Fruit fly (Drosophila melanogaster) whole organism, embryonic: Measurements from ENCODE around the gene kek6.

Experiments
- Antp ChIP-seq: fragments of 200-800 bp; sonication (Bioruptor generic); optimal IDR thresholded peaks from 3 replicates; lab custom pipeline; 2016; ENCODE audit warnings: missing biosample characterization, missing genetic modification characterization
- BEAF-32 ChIP-seq: fragments of 200-800 bp; sonication (Bioruptor generic); optimal IDR thresholded peaks from 3 replicates; lab custom pipeline; 2017; ENCODE audit warnings: missing biosample characterization, missing genetic modification characterization, mild to moderate bottlenecking, moderate library complexity, missing genetic modification reagents
- Blimp-1 ChIP-seq: fragments of 200-800 bp; sonication (Bioruptor generic); optimal IDR thresholded peaks from 3 replicates; lab custom pipeline; 2018; ENCODE audit warnings: missing biosample characterization, missing genetic modification characterization, mild to moderate bottlenecking, moderate library complexity, missing genetic modification reagents
- BtbVII ChIP-seq: fragments of 200-800 bp; sonication (Bioruptor generic); optimal IDR thresholded peaks from 3 replicates; lab custom pipeline; 2017; ENCODE audit warnings: missing biosample characterization, mild to moderate bottlenecking, missing genetic modification characterization
- CG11504 ChIP-seq: fragments of 200-800 bp; sonication (Bioruptor generic); optimal IDR thresholded peaks from 3 replicates; lab custom pipeline; 2019; ENCODE audit warnings: missing biosample characterization, mild to moderate bottlenecking, missing genetic modification characterization, moderate library complexity
- CG12104 ChIP-seq: fragments of 200-800 bp; sonication (Bioruptor generic); optimal IDR thresholded peaks from 3 replicates; lab custom pipeline; 2016; ENCODE audit warnings: missing biosample characterization, missing genetic modification characterization
- CG13624 ChIP-seq: fragments of 200-800 bp; sonication (Bioruptor generic); optimal IDR thresholded peaks from 2 replicates; lab custom pipeline; 2016; ENCODE audit warnings: missing biosample characterization, missing genetic modification characterization
- CG14014 ChIP-seq: fragments of 200-800 bp; sonication (Bioruptor generic); IDR thresholded peaks from 2 replicates; pipeline ENCODE4 v1.3.6; 2022; ENCODE audit warnings: missing biosample characterization, missing genetic modification characterization
- CG15514 ChIP-seq: fragments of 200-800 bp; sonication (Bioruptor generic); optimal IDR thresholded peaks from 3 replicates; lab custom pipeline; 2017; ENCODE audit warnings: missing biosample characterization, missing genetic modification characterization, mild to moderate bottlenecking, moderate library complexity, missing genetic modification reagents
- CG1603 ChIP-seq: fragments of 200-800 bp; sonication (Bioruptor generic); optimal IDR thresholded peaks from 2 replicates; lab custom pipeline; 2019; ENCODE audit warnings: missing biosample characterization, mild to moderate bottlenecking, missing genetic modification characterization, moderate library complexity
- CG17568 ChIP-seq: fragments of 200-800 bp; sonication (Bioruptor generic); optimal IDR thresholded peaks from 2 replicates; lab custom pipeline; 2018; ENCODE audit warnings: missing biosample characterization, mild to moderate bottlenecking, missing genetic modification characterization, moderate library complexity
- CG17829 ChIP-seq: fragments of 200-800 bp; optimal IDR thresholded peaks from 2 replicates; lab custom pipeline; 2019; ENCODE audit warnings: missing biosample characterization, mild to moderate bottlenecking, missing genetic modification characterization, moderate library complexity
- CG18262 ChIP-seq: fragments of 200-800 bp; optimal IDR thresholded peaks from 3 replicates; lab custom pipeline; 2019; ENCODE audit warnings: missing biosample characterization, mild to moderate bottlenecking, missing genetic modification characterization, moderate library complexity
- CG2116 ChIP-seq: fragments of 200-800 bp; sonication (Bioruptor generic); optimal IDR thresholded peaks from 3 replicates; lab custom pipeline; 2018; ENCODE audit warnings: missing biosample characterization, mild to moderate bottlenecking, missing genetic modification characterization
- CG2889 ChIP-seq: fragments of 200-800 bp; sonication (Bioruptor generic); IDR thresholded peaks from 3 replicates; pipeline ENCODE4 v1.3.6; 2022; ENCODE audit warnings: missing biosample characterization, missing genetic modification characterization
- CG30020 ChIP-seq: fragments of 200-800 bp; optimal IDR thresholded peaks from 2 replicates; lab custom pipeline; 2019; ENCODE audit warnings: missing biosample characterization, mild to moderate bottlenecking, missing genetic modification characterization, moderate library complexity
- CG4282 ChIP-seq: fragments of 200-800 bp; sonication (Bioruptor generic); optimal IDR thresholded peaks from 2 replicates; lab custom pipeline; 2016; ENCODE audit warnings: missing biosample characterization, missing genetic modification characterization
- CG7928 ChIP-seq: fragments of 200-800 bp; sonication (Bioruptor generic); optimal IDR thresholded peaks from 2 replicates; lab custom pipeline; 2017; ENCODE audit warnings: missing biosample characterization, mild to moderate bottlenecking, missing genetic modification characterization
- CG8924 ChIP-seq: fragments of 200-800 bp; optimal IDR thresholded peaks from 3 replicates; lab custom pipeline; 2019; ENCODE audit warnings: missing biosample characterization, mild to moderate bottlenecking, missing genetic modification characterization, moderate library complexity
- CG9727 ChIP-seq: fragments of 200-800 bp; sonication (Bioruptor generic); optimal IDR thresholded peaks from 3 replicates; lab custom pipeline; 2017; ENCODE audit warnings: missing biosample characterization, mild to moderate bottlenecking, missing genetic modification characterization
- CG9797 ChIP-seq: fragments of 200-800 bp; sonication (Bioruptor generic); optimal IDR thresholded peaks from 3 replicates; lab custom pipeline; 2018; ENCODE audit warnings: missing biosample characterization, mild to moderate bottlenecking, missing genetic modification characterization
- CTCF ChIP-seq: fragments of 200-800 bp; sonication (Bioruptor generic); optimal IDR thresholded peaks from 2 replicates; lab custom pipeline; 2017; ENCODE audit warnings: missing biosample characterization, mild to moderate bottlenecking, missing genetic modification characterization, moderate library complexity
- E2f2 ChIP-seq: fragments of 200-800 bp; sonication (Bioruptor generic); IDR thresholded peaks from 2 replicates; pipeline ENCODE4 v1.3.6; 2022; ENCODE audit warnings: missing biosample characterization, missing genetic modification characterization
- Elba2 ChIP-seq: fragments of 200-800 bp; sonication (Bioruptor generic); optimal IDR thresholded peaks from 3 replicates; lab custom pipeline; 2016; ENCODE audit warnings: missing biosample characterization, missing genetic modification characterization
- HmgZ ChIP-seq: fragments of 200-800 bp; sonication (Bioruptor generic); optimal IDR thresholded peaks from 2 replicates; lab custom pipeline; 2018; ENCODE audit warnings: missing biosample characterization, mild to moderate bottlenecking, missing genetic modification characterization
- Lhr ChIP-seq: fragments of 200-800 bp; sonication (Bioruptor generic); optimal IDR thresholded peaks from 3 replicates; lab custom pipeline; 2017; ENCODE audit warnings: mild to moderate bottlenecking, missing biosample characterization, missing genetic modification reagents, missing genetic modification characterization
- Sox102F ChIP-seq: fragments of 200-800 bp; sonication (Bioruptor generic); optimal IDR thresholded peaks from 2 replicates; lab custom pipeline; 2018; ENCODE audit warnings: missing biosample characterization, mild to moderate bottlenecking, missing genetic modification characterization, moderate library complexity
- Stat92E ChIP-seq, 3 experiments: fragments of >200 bp in 2 of 3; fragments of 200-800 bp in 1 of 3; sonication (Bioruptor generic) in 1 of 3; optimal IDR thresholded peaks; 2 replicates each; lab custom pipeline; 2017 to 2019; ENCODE audit warnings: missing biosample characterization in 3 of 3, missing genetic modification characterization in 3 of 3, mild to moderate bottlenecking in 1 of 3, moderate library complexity in 1 of 3
- Vsx1 ChIP-seq: fragments of 200-800 bp; sonication (Bioruptor generic); optimal IDR thresholded peaks from 2 replicates; lab custom pipeline; 2017; ENCODE audit warnings: missing biosample characterization, mild to moderate bottlenecking, missing genetic modification characterization, missing genetic modification reagents
- YL-1 ChIP-seq: fragments of 200-800 bp; sonication (Bioruptor generic); optimal IDR thresholded peaks from 3 replicates; lab custom pipeline; 2017; ENCODE audit warnings: missing biosample characterization, mild to moderate bottlenecking, missing genetic modification characterization
- crp ChIP-seq, 2 experiments: fragments of 200-800 bp; sonication (Bioruptor generic); optimal IDR thresholded peaks; 2 replicates in 1 of 2; 3 replicates in 1 of 2; lab custom pipeline; 2017; ENCODE audit warnings: missing biosample characterization in 2 of 2, missing genetic modification characterization in 2 of 2, mild to moderate bottlenecking in 1 of 2, moderate library complexity in 1 of 2
- cwo ChIP-seq: fragments of 200-800 bp; sonication (Bioruptor generic); optimal IDR thresholded peaks from 3 replicates; lab custom pipeline; 2017; ENCODE audit warnings: missing biosample characterization, missing genetic modification characterization, mild to moderate bottlenecking, moderate library complexity, missing genetic modification reagents
- dm ChIP-seq: fragments of 200-800 bp; sonication (Bioruptor generic); optimal IDR thresholded peaks from 3 replicates; lab custom pipeline; 2016; ENCODE audit warnings: missing biosample characterization, missing genetic modification characterization
- en ChIP-seq: fragments of 200-800 bp; sonication (Bioruptor generic); optimal IDR thresholded peaks from 2 replicates; lab custom pipeline; 2016; ENCODE audit warnings: missing biosample characterization, missing genetic modification characterization
- ewg ChIP-seq: fragments of 200-800 bp; sonication (Bioruptor generic); optimal IDR thresholded peaks from 3 replicates; lab custom pipeline; 2017; ENCODE audit warnings: mild to moderate bottlenecking, missing biosample characterization, missing genetic modification reagents, missing genetic modification characterization
- fd102C ChIP-seq: fragments of 200-800 bp; sonication (Bioruptor generic); optimal IDR thresholded peaks from 2 replicates; lab custom pipeline; 2018; ENCODE audit warnings: missing biosample characterization, mild to moderate bottlenecking, missing genetic modification characterization, moderate library complexity
- grn ChIP-seq: fragments of 200-800 bp; sonication (Bioruptor generic); optimal IDR thresholded peaks from 3 replicates; lab custom pipeline; 2017; ENCODE audit warnings: missing biosample characterization, missing genetic modification characterization
- kah ChIP-seq: fragments of 200-800 bp; sonication (Bioruptor generic); optimal IDR thresholded peaks from 2 replicates; lab custom pipeline; 2018; ENCODE audit warnings: missing biosample characterization, mild to moderate bottlenecking, missing genetic modification characterization
- onecut ChIP-seq: fragments of 200-800 bp; sonication (Bioruptor generic); IDR thresholded peaks from 2 replicates; pipeline ENCODE4 v1.3.6; 2022; ENCODE audit warnings: missing biosample characterization, missing genetic modification characterization
- pros ChIP-seq: fragments of 200-800 bp; sonication (Bioruptor generic); optimal IDR thresholded peaks from 3 replicates; lab custom pipeline; 2019; ENCODE audit warnings: missing biosample characterization, mild to moderate bottlenecking, missing genetic modification characterization, moderate library complexity
- pzg ChIP-seq: fragments of 200-800 bp; sonication (Bioruptor generic); optimal IDR thresholded peaks from 3 replicates; lab custom pipeline; 2018; ENCODE audit warnings: missing biosample characterization, mild to moderate bottlenecking, missing genetic modification characterization, moderate library complexity
- scrt ChIP-seq: fragments of 200-800 bp; sonication (Bioruptor generic); optimal IDR thresholded peaks from 2 replicates; lab custom pipeline; 2018; ENCODE audit warnings: missing biosample characterization, mild to moderate bottlenecking, missing genetic modification characterization, moderate library complexity
- sens ChIP-seq: fragments of 200-800 bp; sonication (Bioruptor generic); peaks from one replicate; lab custom pipeline; 2016; ENCODE audit warnings: missing biosample characterization, missing genetic modification characterization
- sna ChIP-seq: fragments of 200-800 bp; sonication (Bioruptor generic); IDR thresholded peaks from 2 replicates; pipeline ENCODE4 v1.3.6; 2022; ENCODE audit warnings: missing biosample characterization, missing genetic modification characterization; ENCODE audit not compliant: partially characterized antibody
- sug ChIP-seq: fragments of 200-800 bp; optimal IDR thresholded peaks from 2 replicates; lab custom pipeline; 2019; ENCODE audit warnings: missing biosample characterization, mild to moderate bottlenecking, missing genetic modification characterization, moderate library complexity
- trem ChIP-seq: fragments of 200-800 bp; optimal IDR thresholded peaks from 3 replicates; lab custom pipeline; 2019; ENCODE audit warnings: missing biosample characterization, mild to moderate bottlenecking, missing genetic modification characterization, moderate library complexity
- vfl ChIP-seq: fragments of 200-800 bp; sonication (Bioruptor generic); optimal IDR thresholded peaks from 2 replicates; lab custom pipeline; 2016; ENCODE audit warnings: missing biosample characterization, missing genetic modification characterization
- yki ChIP-seq: fragments of >200 bp; optimal IDR thresholded peaks from 3 replicates; lab custom pipeline; 2018

The kek6 gene

dm6 chr3R:31610639-31611594 lies 11.0 kb upstream of the kek6 start, which contains the start of gene Med:
Med (plus strand) TSS chr3R:31611046.
- TF ChIP-seq BEAF-32 (GFP tag; lab: Kevin White, UChicago) (peak; percentile 58), CG11504 (peak; percentile 36), CG14014 (no peak), CG15514 (GFP tag; lab: Kevin White, UChicago) (peak; percentile 80), CG4282 (no peak), pros (GFP tag; lab: Kevin White, UChicago) (peak; percentile 50), sens (GFP tag; lab: Kevin White, UChicago) (peak; percentile 85), CTCF (GFP tag; lab: Kevin White, UChicago) (peak; percentile 4), pzg (peak; percentile 89), trem (tag; lab: Kevin White, UChicago) (peak; percentile 72), Lhr (GFP tag; lab: Kevin White, UChicago) (peak; percentile 55), CG8924 (tag; lab: Kevin White, UChicago) (peak; percentile 37), yki (lab: Kevin White, UChicago) (no peak), en (GFP tag; lab: Kevin White, UChicago) (no peak), Blimp-1 (GFP tag; lab: Kevin White, UChicago) (no peak), CG9797 (GFP tag; lab: Kevin White, UChicago) (peak; percentile 96), BtbVII (GFP tag; lab: Kevin White, UChicago) (peak; percentile 13), CG2889 (no peak), kah (GFP tag; lab: Kevin White, UChicago) (peak; percentile 43), CG7928 (GFP tag; lab: Kevin White, UChicago) (no peak), Stat92E (GFP tag; optimal IDR thresholded peaks at IDR 0.05; lab: Kevin White, UChicago) (peak in 1 of 3 experiments; percentile 58), ewg (peak; percentile 65), onecut (GFP tag; lab: Robert Waterston, UW) (peak; percentile 43; the same call in 1 of the 2 replicates), Sox102F (GFP tag; lab: Kevin White, UChicago) (no peak), CG12104 (GFP tag; lab: Kevin White, UChicago) (no peak), grn (GFP tag; lab: Kevin White, UChicago) (peak; percentile 55), CG17829 (tag; lab: Kevin White, UChicago) (peak; percentile 31), sug (tag; lab: Kevin White, UChicago) (peak; percentile 21), CG30020 (tag; lab: Kevin White, UChicago) (peak; percentile 40), CG13624 (GFP tag; lab: Kevin White, UChicago) (peak; percentile 25), Antp (GFP tag; lab: Kevin White, UChicago) (no peak), HmgZ (tag; lab: Kevin White, UChicago) (peak; percentile 39), CG2116 (GFP tag; lab: Kevin White, UChicago) (peak; percentile 51), vfl (no peak), fd102C (GFP tag; lab: Kevin White, UChicago) (no peak), dm (GFP tag; lab: Kevin White, UChicago) (peak; percentile 81), E2f2 (GFP tag; lab: Robert Waterston, UW) (no peak), CG1603 (tag; lab: Kevin White, UChicago) (peak; percentile 67), CG18262 (tag; lab: Kevin White, UChicago) (peak; percentile 22), crp (GFP tag; optimal IDR thresholded peaks at IDR 0.05; lab: Kevin White, UChicago) (peak in 1 of 2 experiments; percentile 45), sna (no peak), Elba2 (GFP tag; lab: Kevin White, UChicago) (peak; percentile 76), YL-1 (GFP tag; lab: Kevin White, UChicago) (peak; percentile 95), Vsx1 (peak; percentile 32), scrt (peak; percentile 62), CG17568 (GFP tag; lab: Kevin White, UChicago) (no peak), CG9727 (GFP tag; lab: Kevin White, UChicago) (peak; percentile 77), cwo (GFP tag; lab: Kevin White, UChicago) (no peak)
